Worm (Caenorhabditis elegans) whole organism, young adult: ENCODE data around the gene Y37H2A.11.

ENCODE experiments used
- C17E4.6 ChIP-seq: fragments of 200-800 bp; sonication (Bioruptor generic); IDR thresholded peaks from 2 replicates; pipeline ENCODE4 v1.3.6; 2022; ENCODE audit warnings: missing genetic modification reagents, missing genetic modification characterization, missing compliant biosample characterization
- F10E7.11 ChIP-seq: sonication (generic microtip); optimal IDR thresholded peaks from 2 replicates; lab custom pipeline; 2017; ENCODE audit warnings: mild to moderate bottlenecking, missing genetic modification characterization, moderate library complexity, missing compliant biosample characterization
- F49E8.2 ChIP-seq: sonication (generic microtip); optimal IDR thresholded peaks from 3 replicates; lab custom pipeline; 2017; ENCODE audit warnings: missing genetic modification characterization, mild to moderate bottlenecking, missing compliant biosample characterization, antibody characterized with exemption, moderate library complexity; ENCODE audit not compliant: insufficient read depth
- F57A8.1 ChIP-seq: fragments of 200-800 bp; sonication (Bioruptor generic); optimal IDR thresholded peaks from 2 replicates; lab custom pipeline; 2018; ENCODE audit warnings: mild to moderate bottlenecking, missing genetic modification characterization, moderate library complexity, missing compliant biosample characterization
- F57C9.4 ChIP-seq: sonication (generic microtip); optimal IDR thresholded peaks from 2 replicates; lab custom pipeline; 2017; ENCODE audit warnings: mild to moderate bottlenecking, missing genetic modification characterization, missing compliant biosample characterization
- K11D2.4 ChIP-seq: fragments of 200-800 bp; sonication (Bioruptor generic); IDR thresholded peaks from 2 replicates; pipeline ENCODE4 v1.3.6; 2022; ENCODE audit warnings: missing genetic modification reagents, missing genetic modification characterization, missing compliant biosample characterization
- T07F8.4 ChIP-seq: sonication (generic microtip); optimal IDR thresholded peaks from 2 replicates; lab custom pipeline; 2016; ENCODE audit warnings: mild to moderate bottlenecking, missing genetic modification characterization, moderate library complexity, missing compliant biosample characterization
- T26A5.8 ChIP-seq: sonication (generic microtip); optimal IDR thresholded peaks from 2 replicates; lab custom pipeline; 2016; ENCODE audit warnings: missing genetic modification characterization, missing compliant biosample characterization
- bed-1 ChIP-seq: fragments of 200-800 bp; sonication (Bioruptor generic); IDR thresholded peaks from 2 replicates; pipeline ENCODE4 v1.3.6; 2022; ENCODE audit warnings: missing genetic modification reagents, missing genetic modification characterization, missing compliant biosample characterization
- cebp-1 ChIP-seq, 2 experiments: fragments of 200-800 bp in 1 of 2; sonication (Bioruptor generic) in 1 of 2; sonication (generic microtip) in 1 of 2; IDR thresholded peaks in 1 of 2; optimal IDR thresholded peaks in 1 of 2; 2 replicates each; pipeline versions ENCODE4 v1.3.6 to Lab custom; 2017 to 2022; ENCODE audit warnings: missing compliant biosample characterization in 2 of 2, missing genetic modification characterization in 2 of 2, mild to moderate bottlenecking in 1 of 2, missing genetic modification reagents in 1 of 2, moderate library complexity in 1 of 2
- ceh-27 ChIP-seq: fragments of 200-800 bp; sonication (Bioruptor generic); optimal IDR thresholded peaks from 2 replicates; lab custom pipeline; 2018; ENCODE audit warnings: mild to moderate bottlenecking, missing genetic modification characterization, moderate library complexity, missing compliant biosample characterization
- ceh-40 ChIP-seq: fragments of 200-800 bp; sonication (Bioruptor generic); IDR thresholded peaks from 2 replicates; pipeline ENCODE4 v1.3.6; 2022; ENCODE audit warnings: missing genetic modification characterization, missing compliant biosample characterization
- ceh-79 ChIP-seq: sonication (generic microtip); optimal IDR thresholded peaks from 2 replicates; lab custom pipeline; 2017; ENCODE audit warnings: mild to moderate bottlenecking, missing genetic modification characterization, missing compliant biosample characterization
- ceh-91 ChIP-seq: fragments of 200-800 bp; sonication (Bioruptor generic); IDR thresholded peaks from 2 replicates; pipeline ENCODE4 v1.3.6; 2022; ENCODE audit warnings: missing genetic modification reagents, missing genetic modification characterization, missing compliant biosample characterization
- chd-7 ChIP-seq: sonication (generic microtip); optimal IDR thresholded peaks from 2 replicates; lab custom pipeline; 2016; ENCODE audit warnings: mild to moderate bottlenecking, missing genetic modification characterization, moderate library complexity, missing compliant biosample characterization
- dpl-1 ChIP-seq: fragments of 150-350 bp; optimal IDR thresholded peaks from 2 replicates; lab custom pipeline; 2014; ENCODE audit warnings: missing biosample characterization, missing genetic modification reagents, missing genetic modification characterization
- egl-44 ChIP-seq: fragments of 200-800 bp; sonication (Bioruptor generic); IDR thresholded peaks from 2 replicates; pipeline ENCODE4 v1.3.6; 2022; ENCODE audit warnings: missing genetic modification reagents, missing genetic modification characterization, missing compliant biosample characterization
- gei-17 ChIP-seq: fragments of 200-800 bp; sonication (Bioruptor generic); optimal IDR thresholded peaks from 2 replicates; lab custom pipeline; 2018; ENCODE audit warnings: mild to moderate bottlenecking, missing genetic modification characterization, missing compliant biosample characterization
- lir-1 ChIP-seq: fragments of 200-800 bp; sonication (Bioruptor generic); conservative IDR thresholded peaks from 2 replicates; pipeline ENCODE4 v1.3.6; 2022; ENCODE audit warnings: missing genetic modification reagents, missing genetic modification characterization, missing compliant biosample characterization
- lsy-27 ChIP-seq: sonication (generic microtip); optimal IDR thresholded peaks from 2 replicates; lab custom pipeline; 2017; ENCODE audit warnings: missing genetic modification characterization, mild to moderate bottlenecking, missing compliant biosample characterization, antibody characterized with exemption, missing genotype, borderline replicate concordance; ENCODE audit not compliant: insufficient read depth
- madf-10 ChIP-seq: sonication (generic microtip); optimal IDR thresholded peaks from 2 replicates; lab custom pipeline; 2016; ENCODE audit warnings: mild to moderate bottlenecking, missing genetic modification characterization, missing compliant biosample characterization
- mcd-1 ChIP-seq: fragments of 200-800 bp; sonication (Bioruptor generic); IDR thresholded peaks from 2 replicates; pipeline ENCODE4 v1.3.6; 2022; ENCODE audit warnings: missing genetic modification reagents, missing genetic modification characterization, missing compliant biosample characterization
- mxl-1 ChIP-seq: sonication (generic microtip); optimal IDR thresholded peaks from 2 replicates; lab custom pipeline; 2016; ENCODE audit warnings: missing genetic modification characterization, missing compliant biosample characterization
- nfya-2 ChIP-seq: fragments of 200-800 bp; sonication (Bioruptor generic); IDR thresholded peaks from 2 replicates; pipeline ENCODE4 v1.3.6; 2022; ENCODE audit warnings: missing genetic modification reagents, missing genetic modification characterization, missing compliant biosample characterization
- pha-4 ChIP-seq: fragments of 150-350 bp; sonication (generic microtip); optimal IDR thresholded peaks from 2 replicates; lab custom pipeline; 2014; ENCODE audit warnings: missing biosample characterization, missing genetic modification reagents, missing genetic modification characterization
- rcor-1 ChIP-seq: fragments of 200-800 bp; sonication (Bioruptor generic); IDR thresholded peaks from 2 replicates; pipeline ENCODE4 v1.3.6; 2022; ENCODE audit warnings: missing genetic modification reagents, missing genetic modification characterization, missing compliant biosample characterization
- rec-8 ChIP-seq, 2 experiments: sonication (generic microtip); optimal IDR thresholded peaks; 2 replicates each; lab custom pipeline; 2016; ENCODE audit warnings: mild to moderate bottlenecking in 2 of 2, missing genetic modification characterization in 2 of 2, missing genetic modification reagents in 2 of 2, missing genotype in 2 of 2, missing biosample characterization in 1 of 2, missing compliant biosample characterization in 1 of 2, moderate library complexity in 1 of 2
- repo-1 ChIP-seq: sonication (generic microtip); optimal IDR thresholded peaks from 2 replicates; lab custom pipeline; 2017; ENCODE audit warnings: mild to moderate bottlenecking, missing genetic modification characterization, missing compliant biosample characterization
- sdz-38 ChIP-seq: sonication (generic microtip); optimal IDR thresholded peaks from 2 replicates; lab custom pipeline; 2016; ENCODE audit warnings: missing genotype, missing genetic modification characterization, missing compliant biosample characterization
- snpc-1.1 ChIP-seq: sonication (generic microtip); optimal IDR thresholded peaks from 2 replicates; lab custom pipeline; 2017; ENCODE audit warnings: missing genetic modification characterization, mild to moderate bottlenecking, missing compliant biosample characterization, antibody characterized with exemption, moderate library complexity, missing genotype, missing genetic modification reagents; ENCODE audit not compliant: insufficient read depth
- snpc-1.3 ChIP-seq: sonication (generic microtip); optimal IDR thresholded peaks from 2 replicates; lab custom pipeline; 2017; ENCODE audit warnings: missing genetic modification characterization, mild to moderate bottlenecking, missing compliant biosample characterization, antibody characterized with exemption, moderate library complexity, missing genotype, missing genetic modification reagents; ENCODE audit not compliant: insufficient read depth
- sptf-2 ChIP-seq: fragments of 200-800 bp; sonication (Bioruptor generic); optimal IDR thresholded peaks from 2 replicates; lab custom pipeline; 2018; ENCODE audit warnings: mild to moderate bottlenecking, missing genetic modification characterization, missing compliant biosample characterization
- zfh-2 ChIP-seq: fragments of 200-800 bp; sonication (Bioruptor generic); conservative IDR thresholded peaks from 2 replicates; pipeline ENCODE4 v1.3.6; 2022; ENCODE audit warnings: missing genetic modification reagents, missing genetic modification characterization, missing compliant biosample characterization
- ztf-18 ChIP-seq: sonication (generic microtip); optimal IDR thresholded peaks from 2 replicates; lab custom pipeline; 2016; ENCODE audit warnings: missing genotype, mild to moderate bottlenecking, missing genetic modification characterization, missing compliant biosample characterization
- ztf-28 ChIP-seq: fragments of 200-800 bp; sonication (Bioruptor generic); IDR thresholded peaks from 2 replicates; pipeline ENCODE4 v1.3.6; 2022; ENCODE audit warnings: missing genetic modification reagents, missing genetic modification characterization, missing compliant biosample characterization

Y37H2A.11 gene

ce11 chrV:18184910-18185309, 43.6 kb downstream of the Y37H2A.11 start, which contains the start of gene C31G12.3:
Gene C31G12.3 (plus strand): TSS chrV:18185210.
- TF ChIP-seq zfh-2 (no peak), F57A8.1 (GFP tag; lab: Kevin White, UChicago) (no peak), rec-8 (tag; optimal IDR thresholded peaks at IDR 0.05; lab: Kevin White, UChicago) (no peak), F10E7.11 (no peak), ceh-27 (GFP tag; lab: Kevin White, UChicago) (no peak), ztf-28 (GFP tag; lab: Robert Waterston, UW) (no peak), ceh-91 (GFP tag; lab: Robert Waterston, UW) (no peak), repo-1 (no peak), ztf-18 (tag; lab: Kevin White, UChicago) (no peak), snpc-1.3 (no peak), sptf-2 (GFP tag; lab: Kevin White, UChicago) (no peak), F49E8.2 (tag; lab: Kevin White, UChicago) (no peak), ceh-79 (no peak)

- TF ChIP-seq rec-8 (tag; optimal IDR thresholded peaks at IDR 0.05; lab: Kevin White, UChicago) (no peak), dpl-1 (no peak), chd-7 (tag; lab: Kevin White, UChicago) (no peak), T26A5.8 (no peak), cebp-1 (GFP tag; IDR thresholded peaks at IDR 0.05; lab: Robert Waterston, UW) (no peak), cebp-1 (tag; optimal IDR thresholded peaks at IDR 0.05; lab: Kevin White, UChicago) (no peak), rcor-1 (GFP tag; lab: Robert Waterston, UW) (no peak), K11D2.4 (GFP tag; lab: Robert Waterston, UW) (no peak), ceh-40 (GFP tag; lab: Robert Waterston, UW) (no peak)
Observed at ce11 chrV:18188328-18188727, 47.1 kb downstream of the Y37H2A.11 start, which contains the start of gene clec-245. Gene clec-245 (minus strand): TSS chrV:18188428.

DNA sequence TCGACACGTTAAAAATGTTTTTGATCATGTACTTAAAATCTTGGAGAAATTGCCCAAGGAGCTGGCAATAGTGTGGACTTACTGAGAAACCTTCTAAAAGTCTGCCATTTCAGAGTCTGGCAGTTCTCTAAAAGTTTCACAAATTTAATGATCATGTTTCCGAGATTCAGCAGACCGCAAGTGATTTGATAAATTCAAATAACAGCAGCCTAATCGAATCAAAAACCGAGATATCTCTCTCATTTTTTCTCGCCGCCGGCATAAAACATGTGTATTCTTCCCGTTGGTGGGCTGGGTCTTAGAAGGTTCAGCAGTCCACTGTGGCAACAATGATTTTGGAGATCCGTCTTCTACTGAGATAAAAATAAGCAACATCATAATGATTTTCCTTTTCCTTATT, 47.9 kb downstream of the Y37H2A.11 start, which contains the start of gene clec-246:
clec-246 (plus strand) TSS at position 301 of the 400 bp plus-strand sequence.
- TF ChIP-seq nfya-2 (GFP tag; lab: Robert Waterston, UW) = no peak
- TF ChIP-seq pha-4 (tag; lab: Kevin White, UChicago) = no peak
- no peak for TF ChIP-seq dpl-1
- TF ChIP-seq egl-44 (GFP tag; lab: Robert Waterston, UW) = no peak
- TF ChIP-seq rcor-1 (GFP tag; lab: Robert Waterston, UW) = no peak
- TF ChIP-seq sdz-38 (tag; lab: Kevin White, UChicago) = no peak
- TF ChIP-seq F57C9.4 (tag; lab: Kevin White, UChicago) = no peak
- TF ChIP-seq madf-10 (tag; lab: Kevin White, UChicago) = no peak
- TF ChIP-seq lir-1 (GFP tag; lab: Robert Waterston, UW) = no peak
- TF ChIP-seq ceh-79 = no peak
- TF ChIP-seq gei-17 = no peak
- no peak for TF ChIP-seq T07F8.4 (tag; lab: Kevin White, UChicago)
- no peak for TF ChIP-seq lsy-27 (tag; lab: Kevin White, UChicago)
- no peak for TF ChIP-seq mcd-1 (GFP tag; lab: Robert Waterston, UW)
- TF ChIP-seq F49E8.2 (tag; lab: Kevin White, UChicago) = no peak
- TF ChIP-seq snpc-1.1 = no peak
- no peak for TF ChIP-seq cebp-1 (GFP tag; IDR thresholded peaks at IDR 0.05; lab: Robert Waterston, UW)
- no peak for TF ChIP-seq cebp-1 (tag; optimal IDR thresholded peaks at IDR 0.05; lab: Kevin White, UChicago)
- TF ChIP-seq mxl-1 (tag; lab: Kevin White, UChicago) = no peak
- TF ChIP-seq C17E4.6 (GFP tag; lab: Robert Waterston, UW) = no peak
- TF ChIP-seq bed-1 (GFP tag; lab: Robert Waterston, UW) = no peak
